Worm (Caenorhabditis elegans): Measurements from ENCODE around the gene gst-26.

ce11 chrII:15134332-15134731 lies 30.0 kb downstream of the gst-26 start, which contains the start of gene Y53F4B.24:
- TF ChIP-seq nhr-76 (tag; optimal IDR thresholded peaks at IDR 0.05): no peak
- no peak for TF ChIP-seq sea-2 (GFP tag; optimal IDR thresholded peaks at IDR 0.05)
- no peak for TF ChIP-seq nhr-12 (tag; optimal IDR thresholded peaks at IDR 0.05)
- no peak for TF ChIP-seq nhr-77 (tag; optimal IDR thresholded peaks at IDR 0.05)
- TF ChIP-seq aly-2 (tag; optimal IDR thresholded peaks at IDR 0.05): no peak
- no peak for TF ChIP-seq ceh-9 (tag; optimal IDR thresholded peaks at IDR 0.05)
- no peak for TF ChIP-seq nhr-67 (tag; optimal IDR thresholded peaks at IDR 0.05)
- no peak for TF ChIP-seq lin-15B (tag; optimal IDR thresholded peaks at IDR 0.05)

Data from whole organism, L3 larva.